Worm (Caenorhabditis elegans) whole organism, L3 larva: Measurements from ENCODE around the gene skr-20.

Experiments
- R02D3.7 ChIP-seq: fragments of 150-350 bp; optimal IDR thresholded peaks from 2 replicates; lab custom pipeline; 2014; ENCODE audit warnings: missing biosample characterization, missing genetic modification characterization
- ZK546.5 ChIP-seq: sonication (generic microtip); optimal IDR thresholded peaks from 2 replicates; lab custom pipeline; 2017; ENCODE audit warnings: missing biosample characterization, missing genetic modification characterization
- aly-2 ChIP-seq: fragments of 150-350 bp; optimal IDR thresholded peaks from 2 replicates; lab custom pipeline; 2014; ENCODE audit warnings: missing biosample characterization, missing genetic modification characterization
- ama-1 ChIP-seq: fragments of 150-350 bp; optimal IDR thresholded peaks from 2 replicates; lab custom pipeline; 2018
- ceh-16 ChIP-seq: sonication (generic microtip); optimal IDR thresholded peaks from 2 replicates; lab custom pipeline; 2017; ENCODE audit warnings: missing biosample characterization, missing genetic modification characterization
- ceh-28 ChIP-seq: fragments of 150-350 bp; optimal IDR thresholded peaks from 2 replicates; lab custom pipeline; 2014; ENCODE audit warnings: missing biosample characterization, missing genetic modification reagents, missing genetic modification characterization
- ceh-82 ChIP-seq: fragments of 150-350 bp; optimal IDR thresholded peaks from 2 replicates; lab custom pipeline; 2014; ENCODE audit warnings: missing biosample characterization, missing genetic modification characterization
- ceh-9 ChIP-seq: sonication (generic microtip); optimal IDR thresholded peaks from 2 replicates; lab custom pipeline; 2018; ENCODE audit warnings: missing biosample characterization, missing genetic modification characterization
- daf-12 ChIP-seq: fragments of 150-350 bp; optimal IDR thresholded peaks from 2 replicates; lab custom pipeline; 2014; ENCODE audit warnings: missing biosample characterization, missing genetic modification reagents, missing genetic modification characterization
- egl-27 ChIP-seq: sonication (generic microtip); optimal IDR thresholded peaks from 4 replicates; lab custom pipeline; 2017; ENCODE audit warnings: missing biosample characterization, missing genetic modification reagents, missing genetic modification characterization
- egl-5 ChIP-seq: fragments of 150-350 bp; optimal IDR thresholded peaks from 2 replicates; lab custom pipeline; 2017; ENCODE audit warnings: missing biosample characterization, missing genetic modification reagents, missing genetic modification characterization, inconsistent platforms
- elt-1 ChIP-seq: fragments of 150-350 bp; optimal IDR thresholded peaks from 2 replicates; lab custom pipeline; 2014; ENCODE audit warnings: missing biosample characterization, missing genetic modification characterization
- elt-2 ChIP-seq: sonication (generic microtip); optimal IDR thresholded peaks from 2 replicates; lab custom pipeline; 2016; ENCODE audit warnings: missing genetic modification reagents, mild to moderate bottlenecking, missing genetic modification characterization, missing compliant biosample characterization
- elt-3 ChIP-seq, 3 experiments: fragments of 150-350 bp in 1 of 3; sonication (generic microtip) in 2 of 3; optimal IDR thresholded peaks; 2 replicates in 2 of 3; 4 replicates in 1 of 3; lab custom pipeline; 2014 to 2017; ENCODE audit warnings: missing biosample characterization in 3 of 3, missing genetic modification characterization in 3 of 3
- eor-1 ChIP-seq, 2 experiments: fragments of 150-350 bp; optimal IDR thresholded peaks; 2 replicates each; lab custom pipeline; 2014 to 2018; ENCODE audit warnings: missing biosample characterization in 2 of 2, missing genetic modification characterization in 2 of 2
- fkh-10 ChIP-seq: sonication (generic microtip); optimal IDR thresholded peaks from 2 replicates; lab custom pipeline; 2017; ENCODE audit warnings: missing biosample characterization, missing genetic modification reagents, missing genetic modification characterization
- fkh-2 ChIP-seq: fragments of 150-350 bp; optimal IDR thresholded peaks from 2 replicates; lab custom pipeline; 2014; ENCODE audit warnings: missing biosample characterization, missing genetic modification reagents, missing genetic modification characterization
- hmg-11 ChIP-seq: sonication (generic microtip); optimal IDR thresholded peaks from 2 replicates; lab custom pipeline; 2016; ENCODE audit warnings: missing genetic modification characterization, missing compliant biosample characterization
- jun-1 ChIP-seq: fragments of 150-350 bp; optimal IDR thresholded peaks from 2 replicates; lab custom pipeline; 2014; ENCODE audit warnings: missing biosample characterization, missing genetic modification reagents, missing genetic modification characterization
- lin-15B ChIP-seq: fragments of 150-350 bp; optimal IDR thresholded peaks from 2 replicates; lab custom pipeline; 2014; ENCODE audit warnings: missing biosample characterization, missing genetic modification characterization
- lin-39 ChIP-seq: fragments of 150-350 bp; optimal IDR thresholded peaks from 2 replicates; lab custom pipeline; 2018; ENCODE audit warnings: missing biosample characterization, missing genetic modification reagents, missing genetic modification characterization
- lsy-12 ChIP-seq: sonication (generic microtip); optimal IDR thresholded peaks from 2 replicates; lab custom pipeline; 2016; ENCODE audit warnings: mild to moderate bottlenecking, missing genetic modification characterization, missing compliant biosample characterization
- mdl-1 ChIP-seq: fragments of 150-350 bp; optimal IDR thresholded peaks from 2 replicates; lab custom pipeline; 2014; ENCODE audit warnings: missing biosample characterization, missing genetic modification characterization
- mml-1 ChIP-seq: fragments of 150-350 bp; sonication (generic microtip); optimal IDR thresholded peaks from 3 replicates; lab custom pipeline; 2014; ENCODE audit warnings: missing biosample characterization, missing genetic modification characterization
- nfya-1 ChIP-seq: sonication (generic microtip); optimal IDR thresholded peaks from 2 replicates; lab custom pipeline; 2017; ENCODE audit warnings: missing genetic modification characterization, mild to moderate bottlenecking, missing compliant biosample characterization, antibody characterized with exemption, moderate library complexity; ENCODE audit not compliant: insufficient read depth
- nhr-12 ChIP-seq: fragments of 150-350 bp; optimal IDR thresholded peaks from 2 replicates; lab custom pipeline; 2014; ENCODE audit warnings: missing biosample characterization, missing genetic modification characterization
- nhr-23 ChIP-seq: fragments of 150-350 bp; optimal IDR thresholded peaks from 2 replicates; lab custom pipeline; 2014; ENCODE audit warnings: missing biosample characterization, missing genetic modification reagents, missing genetic modification characterization
- nhr-237 ChIP-seq: fragments of 150-350 bp; optimal IDR thresholded peaks from 2 replicates; lab custom pipeline; 2014; ENCODE audit warnings: missing biosample characterization, missing genetic modification characterization
- nhr-25 ChIP-seq: sonication (generic microtip); optimal IDR thresholded peaks from 2 replicates; lab custom pipeline; 2017; ENCODE audit warnings: missing biosample characterization, missing genetic modification characterization
- nhr-28 ChIP-seq: fragments of 150-350 bp; optimal IDR thresholded peaks from 2 replicates; lab custom pipeline; 2014; ENCODE audit warnings: missing biosample characterization, missing genetic modification characterization
- nhr-43 ChIP-seq: sonication (generic microtip); optimal IDR thresholded peaks from 2 replicates; lab custom pipeline; 2016; ENCODE audit warnings: mild to moderate bottlenecking, missing genetic modification characterization, missing compliant biosample characterization; ENCODE audit not compliant: poor library complexity, severe bottlenecking
- nhr-67 ChIP-seq: fragments of 150-350 bp; optimal IDR thresholded peaks from 2 replicates; lab custom pipeline; 2014; ENCODE audit warnings: missing biosample characterization, missing genetic modification characterization
- nhr-76 ChIP-seq: fragments of 150-350 bp; sonication (generic microtip); optimal IDR thresholded peaks from 5 replicates; lab custom pipeline; 2014; ENCODE audit warnings: missing biosample characterization, missing genetic modification characterization
- nhr-77 ChIP-seq: fragments of 150-350 bp; optimal IDR thresholded peaks from 2 replicates; lab custom pipeline; 2014; ENCODE audit warnings: missing biosample characterization, missing genetic modification characterization
- pha-4 ChIP-seq: fragments of 150-350 bp; optimal IDR thresholded peaks from 2 replicates; lab custom pipeline; 2014; ENCODE audit warnings: missing biosample characterization, missing genetic modification reagents, missing genetic modification characterization
- pqm-1 ChIP-seq: fragments of 150-350 bp; optimal IDR thresholded peaks from 2 replicates; lab custom pipeline; 2017; ENCODE audit warnings: missing biosample characterization, missing genetic modification characterization, inconsistent platforms
- sea-2 ChIP-seq: fragments of 150-350 bp; sonication (generic microtip); optimal IDR thresholded peaks from 4 replicates; lab custom pipeline; 2014; ENCODE audit warnings: missing biosample characterization, missing genetic modification reagents, missing genetic modification characterization
- snpc-4 ChIP-seq: fragments of 150-350 bp; optimal IDR thresholded peaks from 2 replicates; lab custom pipeline; 2014; ENCODE audit warnings: missing biosample characterization, missing genetic modification characterization
- tbx-2 ChIP-seq: sonication (generic microtip); optimal IDR thresholded peaks from 2 replicates; lab custom pipeline; 2016; ENCODE audit warnings: mild to moderate bottlenecking, missing genetic modification characterization, missing compliant biosample characterization
- unc-39 ChIP-seq: sonication (generic microtip); optimal IDR thresholded peaks from 4 replicates; lab custom pipeline; 2017; ENCODE audit warnings: missing biosample characterization, missing genetic modification characterization
- unc-62 ChIP-seq: fragments of 150-350 bp; sonication (generic microtip); optimal IDR thresholded peaks from 4 replicates; lab custom pipeline; 2014; ENCODE audit warnings: missing biosample characterization, missing genetic modification reagents, missing genetic modification characterization
- zag-1 ChIP-seq: fragments of 150-350 bp; optimal IDR thresholded peaks from 2 replicates; lab custom pipeline; 2014; ENCODE audit warnings: missing biosample characterization, missing genetic modification characterization
- ztf-11 ChIP-seq: fragments of 150-350 bp; optimal IDR thresholded peaks from 2 replicates; lab custom pipeline; 2014; ENCODE audit warnings: missing biosample characterization, missing genetic modification characterization
- ztf-4 ChIP-seq: fragments of 150-350 bp; optimal IDR thresholded peaks from 2 replicates; lab custom pipeline; 2014; ENCODE audit warnings: missing biosample characterization, missing genetic modification characterization

skr-20 gene

ce11 chrX:13257577-13257976, 34.2 kb upstream of the skr-20 start, which contains the start of gene K08H2.10:
TSS of gene K08H2.10 (plus strand) at chrX:13257806.
- peak; percentile 97 for TF ChIP-seq elt-2
- no peak for TF ChIP-seq elt-3 (tag; optimal IDR thresholded peaks at IDR 0.05; lab: Kevin White, UChicago)
- peak; percentile 45 for TF ChIP-seq pqm-1 (tag; lab: Kevin White, UChicago)
- TF ChIP-seq jun-1 (tag; lab: Kevin White, UChicago): peak; percentile 43

ce11 chrX:13251914-13252434, 28.6 kb upstream of the skr-20 start, which contains the start of gene nhr-32:
TSS of gene nhr-32 (plus strand) at chrX:13251964.
- TF ChIP-seq nhr-43 (tag; lab: Kevin White, UChicago) (peak; percentile 14), lin-39 (tag; lab: Kevin White, UChicago) (no peak)

ce11 chrX:13251354-13251843, 28.1 kb upstream of the skr-20 start:
- TF ChIP-seq zag-1 (tag; lab: Kevin White, UChicago) (no peak), elt-2 (peak; percentile 41), R02D3.7 (tag; lab: Kevin White, UChicago) (no peak), mdl-1 (tag; lab: Kevin White, UChicago) (peak; percentile 87), nhr-43 (tag; lab: Kevin White, UChicago) (peak; percentile 44), sea-2 (no peak), ceh-82 (tag; lab: Kevin White, UChicago) (no peak), daf-12 (tag; lab: Kevin White, UChicago) (no peak), unc-62 (GFP tag; lab: Kevin White, UChicago) (no peak), nhr-67 (tag; lab: Kevin White, UChicago) (no peak), fkh-10 (GFP tag; lab: Kevin White, UChicago) (no peak), egl-5 (tag; lab: Kevin White, UChicago) (peak; percentile 44), jun-1 (tag; lab: Kevin White, UChicago) (peak; percentile 12), ztf-11 (no peak), lin-15B (no peak), ceh-9 (tag; lab: Kevin White, UChicago) (no peak), fkh-2 (tag; lab: Kevin White, UChicago) (no peak), pha-4 (tag; lab: Kevin White, UChicago) (peak; percentile 89), tbx-2 (tag; lab: Kevin White, UChicago) (peak; percentile 42), egl-27 (tag; lab: Kevin White, UChicago) (peak; percentile 19), hmg-11 (tag; lab: Kevin White, UChicago) (peak; percentile 55), nfya-1 (tag; lab: Kevin White, UChicago) (peak; percentile 71), nhr-28 (no peak), ceh-28 (tag; lab: Kevin White, UChicago) (no peak), nhr-12 (tag; lab: Kevin White, UChicago) (no peak), ztf-4 (peak; percentile 10), elt-1 (tag; lab: Kevin White, UChicago) (peak; percentile 82), nhr-77 (tag; lab: Kevin White, UChicago) (no peak), mml-1 (no peak), elt-3 (tag; optimal IDR thresholded peaks at IDR 0.05; lab: Kevin White, UChicago) (no peak), nhr-25 (tag; lab: Kevin White, UChicago) (peak; percentile 88), nhr-23 (peak; percentile 71), nhr-237 (no peak), pqm-1 (tag; lab: Kevin White, UChicago) (peak; percentile 0), ZK546.5 (tag; lab: Kevin White, UChicago) (no peak), lin-39 (tag; lab: Kevin White, UChicago) (peak; percentile 77), unc-39 (tag; lab: Kevin White, UChicago) (no peak), ceh-16 (tag; lab: Kevin White, UChicago) (no peak), nhr-76 (tag; lab: Kevin White, UChicago) (no peak), lsy-12 (tag; lab: Kevin White, UChicago) (peak; percentile 25), snpc-4 (tag; lab: Kevin White, UChicago) (peak; percentile 53), eor-1 (tag; optimal IDR thresholded peaks at IDR 0.05; lab: Kevin White, UChicago) (no peak), ama-1 (peak; percentile 54), aly-2 (tag; lab: Kevin White, UChicago) (no peak)
- TF ChIP-seq, all 47 proteins: peak for 19
